Fruit fly (Drosophila melanogaster) whole organism, adult: ENCODE data around the gene blot.

Experiments used
- CG12768 ChIP-seq: fragments of 200-800 bp; sonication (Bioruptor generic); optimal IDR thresholded peaks from 2 replicates; lab custom pipeline; 2017; ENCODE audit warnings: missing biosample characterization, missing genetic modification characterization, mild to moderate bottlenecking, moderate library complexity, missing genetic modification reagents
- CG14711 ChIP-seq: fragments of 200-800 bp; sonication (Bioruptor generic); optimal IDR thresholded peaks from 2 replicates; lab custom pipeline; 2018; ENCODE audit warnings: missing biosample characterization, mild to moderate bottlenecking, missing genetic modification characterization, moderate library complexity
- CG1620 ChIP-seq: fragments of 200-800 bp; sonication (Bioruptor generic); optimal IDR thresholded peaks from 2 replicates; lab custom pipeline; 2016; ENCODE audit warnings: missing biosample characterization, missing genetic modification characterization
- CG5204 ChIP-seq: fragments of 200-800 bp; sonication (Bioruptor generic); optimal IDR thresholded peaks from 2 replicates; lab custom pipeline; 2016; ENCODE audit warnings: missing biosample characterization, missing genetic modification characterization
- CG7045 ChIP-seq: fragments of 200-800 bp; sonication (Bioruptor generic); optimal IDR thresholded peaks from 2 replicates; lab custom pipeline; 2017; ENCODE audit warnings: missing biosample characterization, mild to moderate bottlenecking, missing genetic modification characterization
- CG7101 ChIP-seq: fragments of 200-800 bp; sonication (Bioruptor generic); optimal IDR thresholded peaks from 2 replicates; lab custom pipeline; 2018; ENCODE audit warnings: missing biosample characterization, mild to moderate bottlenecking, missing genetic modification characterization, moderate library complexity
- Crg-1 ChIP-seq: fragments of 200-800 bp; sonication (Bioruptor generic); optimal IDR thresholded peaks from 2 replicates; lab custom pipeline; 2016; ENCODE audit warnings: missing biosample characterization, missing genetic modification characterization
- Hr96 ChIP-seq: fragments of 200-800 bp; sonication (Bioruptor generic); optimal IDR thresholded peaks from 2 replicates; lab custom pipeline; 2016; ENCODE audit warnings: missing biosample characterization, missing genetic modification characterization
- bab1 ChIP-seq: fragments of 200-800 bp; sonication (Bioruptor generic); optimal IDR thresholded peaks from 3 replicates; lab custom pipeline; 2019; ENCODE audit warnings: missing biosample characterization, mild to moderate bottlenecking, missing genetic modification characterization, moderate library complexity
- cic ChIP-seq: fragments of 200-800 bp; sonication (Bioruptor generic); optimal IDR thresholded peaks from 2 replicates; lab custom pipeline; 2017; ENCODE audit warnings: missing biosample characterization, mild to moderate bottlenecking, missing genetic modification characterization, moderate library complexity
- kay ChIP-seq: fragments of 200-800 bp; sonication (Bioruptor generic); peaks from one replicate; lab custom pipeline; 2016; ENCODE audit warnings: missing biosample characterization, missing genetic modification characterization, borderline replicate concordance
- pad ChIP-seq: fragments of 200-800 bp; sonication (Bioruptor generic); optimal IDR thresholded peaks from 3 replicates; lab custom pipeline; 2017; ENCODE audit warnings: missing biosample characterization, missing genetic modification characterization, mild to moderate bottlenecking, moderate library complexity, missing genetic modification reagents

- TF ChIP-seq CG7101 (tag; lab: Kevin White, UChicago) (no peak), CG14711 (tag; lab: Kevin White, UChicago) (no peak), Hr96 (GFP tag; lab: Kevin White, UChicago) (no peak), CG5204 (no peak), CG7045 (no peak), cic (GFP tag; lab: Kevin White, UChicago) (no peak), CG1620 (GFP tag; lab: Kevin White, UChicago) (no peak), bab1 (GFP tag; lab: Kevin White, UChicago) (no peak), Crg-1 (GFP tag; lab: Kevin White, UChicago) (no peak), CG12768 (GFP tag; lab: Kevin White, UChicago) (no peak), pad (GFP tag; lab: Kevin White, UChicago) (no peak), kay (no peak)
These were observed 10.0 kb downstream of the blot start for dm6 chr3L:17411273-17411672.
